Worm (Caenorhabditis elegans): Measurements from ENCODE around the gene F44A6.4.

F44A6.4 gene

ce11 chrX:10215429-10215828 lies at the start of gene F44A6.4:
Gene F44A6.4 (minus strand): TSS chrX:10215495.
- TF ChIP-seq pqm-1 (tag; optimal IDR thresholded peaks at IDR 0.05) (no peak), aly-2 (tag; optimal IDR thresholded peaks at IDR 0.05) (no peak), nhr-11 (tag; optimal IDR thresholded peaks at IDR 0.05) (no peak), ceh-16 (tag; optimal IDR thresholded peaks at IDR 0.05) (no peak), sea-2 (GFP tag; optimal IDR thresholded peaks at IDR 0.05) (no peak), elt-2 (tag; optimal IDR thresholded peaks at IDR 0.05) (no peak), ceh-9 (tag; optimal IDR thresholded peaks at IDR 0.05) (no peak), pha-4 (tag; optimal IDR thresholded peaks at IDR 0.05) (no peak), nhr-25 (tag; optimal IDR thresholded peaks at IDR 0.05) (peak; percentile 5), ama-1 (optimal IDR thresholded peaks at IDR 0.05) (no peak), skn-1 (tag; optimal IDR thresholded peaks at IDR 0.05) (no peak), tbx-2 (tag; optimal IDR thresholded peaks at IDR 0.05) (no peak), unc-39 (tag; optimal IDR thresholded peaks at IDR 0.05) (no peak), jun-1 (tag; optimal IDR thresholded peaks at IDR 0.05) (no peak), ceh-28 (tag; optimal IDR thresholded peaks at IDR 0.05) (no peak), ZK546.5 (tag; optimal IDR thresholded peaks at IDR 0.05) (no peak), nhr-76 (tag; optimal IDR thresholded peaks at IDR 0.05) (no peak), egl-27 (tag; optimal IDR thresholded peaks at IDR 0.05) (no peak), nhr-67 (tag; optimal IDR thresholded peaks at IDR 0.05) (no peak), nhr-23 (tag; optimal IDR thresholded peaks at IDR 0.05) (no peak), ceh-82 (tag; optimal IDR thresholded peaks at IDR 0.05) (no peak), nfya-1 (tag; optimal IDR thresholded peaks at IDR 0.05; ENCODE audit: insufficient read depth) (peak; percentile 6), snpc-4 (tag; optimal IDR thresholded peaks at IDR 0.05) (peak; percentile 11), ztf-11 (tag; optimal IDR thresholded peaks at IDR 0.05) (no peak), elt-3 (tag; optimal IDR thresholded peaks at IDR 0.05) (no peak), unc-62 (GFP tag; optimal IDR thresholded peaks at IDR 0.05) (no peak), mdl-1 (tag; optimal IDR thresholded peaks at IDR 0.05) (no peak), R02D3.7 (tag; optimal IDR thresholded peaks at IDR 0.05) (no peak), egl-5 (tag; optimal IDR thresholded peaks at IDR 0.05) (no peak), hmg-11 (tag; optimal IDR thresholded peaks at IDR 0.05) (peak; percentile 23), lin-15B (tag; optimal IDR thresholded peaks at IDR 0.05) (no peak), nhr-12 (tag; optimal IDR thresholded peaks at IDR 0.05) (no peak), fkh-2 (tag; optimal IDR thresholded peaks at IDR 0.05) (no peak), eor-1 (tag; optimal IDR thresholded peaks at IDR 0.05) (no peak), nhr-28 (tag; optimal IDR thresholded peaks at IDR 0.05) (no peak), nhr-43 (tag; optimal IDR thresholded peaks at IDR 0.05; ENCODE audit: poor library complexity, severe bottlenecking) (peak; percentile 45)

DNA sequence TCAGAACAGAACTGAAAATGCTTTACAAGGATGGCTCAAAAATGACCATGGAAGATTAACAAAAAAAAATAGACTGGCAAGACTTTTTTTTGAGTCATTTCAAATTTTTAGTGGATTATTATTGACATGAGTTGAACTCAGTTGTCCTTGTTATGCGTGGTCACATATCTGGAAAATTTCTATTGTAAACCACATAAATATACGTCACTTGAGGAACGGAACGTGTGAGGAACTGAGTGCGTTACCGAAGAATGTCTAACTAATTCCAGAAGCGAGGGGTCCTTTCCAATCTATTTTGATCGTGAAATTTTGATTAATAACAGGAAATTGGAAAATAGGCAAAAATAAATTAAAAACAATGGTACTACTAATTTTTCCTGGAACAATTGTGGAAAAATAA lies 47.0 kb upstream of the F44A6.4 start:
- TF ChIP-seq hmg-11 (tag; optimal IDR thresholded peaks at IDR 0.05) = no peak
- no peak for TF ChIP-seq ceh-16 (tag; optimal IDR thresholded peaks at IDR 0.05)
- TF ChIP-seq mdl-1 (tag; optimal IDR thresholded peaks at IDR 0.05) = no peak
- no peak for TF ChIP-seq tbx-2 (tag; optimal IDR thresholded peaks at IDR 0.05)
- TF ChIP-seq mml-1 (tag; optimal IDR thresholded peaks at IDR 0.05) = no peak
- no peak for TF ChIP-seq ztf-4 (tag; optimal IDR thresholded peaks at IDR 0.05)
- no peak for TF ChIP-seq R02D3.7 (tag; optimal IDR thresholded peaks at IDR 0.05)
- no peak for TF ChIP-seq eor-1 (tag; optimal IDR thresholded peaks at IDR 0.05)
- no peak for TF ChIP-seq ztf-11 (tag; optimal IDR thresholded peaks at IDR 0.05)
- TF ChIP-seq nhr-67 (tag; optimal IDR thresholded peaks at IDR 0.05) = no peak
- TF ChIP-seq skn-1 (tag; optimal IDR thresholded peaks at IDR 0.05) = no peak

DNA sequence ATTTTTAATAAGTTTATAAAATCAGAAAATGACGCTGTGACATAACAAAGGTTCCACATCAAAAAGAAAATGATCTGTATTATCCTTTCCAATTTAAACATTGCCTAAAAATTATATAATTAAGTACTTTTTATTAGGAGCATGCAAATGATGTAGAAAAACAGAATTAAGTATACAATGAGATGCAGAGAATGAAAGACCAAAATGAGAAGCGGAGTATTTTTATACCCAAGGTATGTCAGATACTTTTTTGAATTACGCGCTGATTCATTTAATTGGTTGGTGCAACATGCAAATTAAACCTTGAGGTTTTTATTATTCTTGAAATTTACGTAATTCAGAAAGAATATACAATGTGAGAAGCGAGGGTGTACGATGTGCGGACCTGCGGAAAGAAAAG lies 44.7 kb upstream of the F44A6.4 start, which contains the start of gene C32A9.1:
TSS of gene C32A9.1 (minus strand) at position 101 of the 400 bp plus-strand sequence.
- TF ChIP-seq pha-4 (tag; optimal IDR thresholded peaks at IDR 0.05) = no peak
- TF ChIP-seq lin-39 (tag; optimal IDR thresholded peaks at IDR 0.05) = no peak
- no peak for TF ChIP-seq lsy-12 (tag; optimal IDR thresholded peaks at IDR 0.05)
- TF ChIP-seq nhr-77 (tag; optimal IDR thresholded peaks at IDR 0.05) = no peak
- no peak for TF ChIP-seq nhr-43 (tag; optimal IDR thresholded peaks at IDR 0.05; ENCODE audit: poor library complexity, severe bottlenecking)
- no peak for TF ChIP-seq ceh-9 (tag; optimal IDR thresholded peaks at IDR 0.05)
- TF ChIP-seq egl-27 (tag; optimal IDR thresholded peaks at IDR 0.05) = no peak
- no peak for TF ChIP-seq elt-1 (tag; optimal IDR thresholded peaks at IDR 0.05)
- no peak for TF ChIP-seq mdl-1 (tag; optimal IDR thresholded peaks at IDR 0.05)
- TF ChIP-seq elt-2 (tag; optimal IDR thresholded peaks at IDR 0.05) = no peak
- TF ChIP-seq nhr-23 (tag; optimal IDR thresholded peaks at IDR 0.05) = no peak
- no peak for TF ChIP-seq nhr-12 (tag; optimal IDR thresholded peaks at IDR 0.05)
- TF ChIP-seq hmg-11 (tag; optimal IDR thresholded peaks at IDR 0.05) = no peak
- no peak for TF ChIP-seq ztf-4 (tag; optimal IDR thresholded peaks at IDR 0.05)
- TF ChIP-seq egl-5 (tag; optimal IDR thresholded peaks at IDR 0.05) = no peak
